Worm (Caenorhabditis elegans): ENCODE results near the gene W05H9.4.

The W05H9.4 gene

DNA sequence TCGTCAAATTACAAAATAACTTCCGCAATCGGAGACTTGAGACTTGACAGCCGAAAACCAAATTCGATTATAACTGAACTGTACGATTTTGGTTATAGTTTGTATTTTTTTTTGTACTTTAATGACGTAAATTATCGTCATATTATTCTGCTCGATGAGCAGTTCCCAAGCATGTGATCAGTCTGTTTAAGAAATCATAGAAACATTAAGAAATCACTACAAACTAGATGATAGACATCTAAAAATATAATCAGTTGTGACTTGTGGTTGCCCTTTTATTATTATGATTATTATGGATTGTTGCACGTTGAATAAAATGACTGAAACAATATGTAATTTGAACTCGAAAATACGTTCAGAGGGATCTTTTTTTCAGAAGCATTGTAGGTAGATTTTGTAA is 10.8 kb downstream of the W05H9.4 start:
- TF ChIP-seq fos-1 (tag; optimal IDR thresholded peaks at IDR 0.05) (peak; percentile 55), sma-9 (GFP tag; optimal IDR thresholded peaks at IDR 0.05) (peak; percentile 62), sma-9 (tag; optimal IDR thresholded peaks at IDR 0.05) (no peak), dmd-4 (tag; optimal IDR thresholded peaks at IDR 0.05) (no peak)

DNA sequence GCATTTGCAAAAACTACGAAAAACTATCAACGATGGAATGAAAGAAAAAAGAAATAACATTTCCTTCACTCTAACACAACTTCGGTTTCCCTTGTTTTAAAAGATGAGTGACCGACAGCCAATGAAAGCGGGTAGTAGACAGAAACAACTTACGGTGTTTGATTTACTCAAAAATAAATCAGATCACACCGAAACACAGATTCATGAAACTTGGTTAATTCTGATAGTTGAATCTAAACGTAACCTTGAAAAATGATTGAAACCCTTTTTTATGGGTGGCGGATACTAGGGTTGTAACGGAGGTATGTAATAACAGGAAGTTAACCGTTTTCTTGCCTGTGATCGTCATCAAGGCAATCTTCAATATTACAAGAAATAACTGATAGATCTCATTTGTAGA is 11.9 kb downstream of the W05H9.4 start:
- TF ChIP-seq nhr-129 (tag; optimal IDR thresholded peaks at IDR 0.05) (no peak), mab-5 (tag; optimal IDR thresholded peaks at IDR 0.05) (no peak), ZK546.5 (tag; optimal IDR thresholded peaks at IDR 0.05) (no peak), unc-39 (tag; optimal IDR thresholded peaks at IDR 0.05) (no peak), ztf-1 (GFP tag; conservative IDR thresholded peaks at IDR 0.05) (no peak), elt-3 (tag; optimal IDR thresholded peaks at IDR 0.05) (no peak), ama-1 (optimal IDR thresholded peaks at IDR 0.05) (no peak), nhr-12 (tag; optimal IDR thresholded peaks at IDR 0.05) (no peak), ceh-82 (tag; optimal IDR thresholded peaks at IDR 0.05) (no peak), lin-13 (GFP tag; optimal IDR thresholded peaks at IDR 0.05) (no peak), crh-2 (tag; optimal IDR thresholded peaks at IDR 0.05) (peak; percentile 13), alr-1 (tag; optimal IDR thresholded peaks at IDR 0.05) (no peak), sma-9 (GFP tag; optimal IDR thresholded peaks at IDR 0.05) (no peak), sma-9 (tag; optimal IDR thresholded peaks at IDR 0.05) (no peak), nhr-77 (tag; optimal IDR thresholded peaks at IDR 0.05) (no peak), gmeb-1 (tag; optimal IDR thresholded peaks at IDR 0.05) (no peak), nhr-25 (tag; optimal IDR thresholded peaks at IDR 0.05) (peak; percentile 35), sma-3 (GFP tag; optimal IDR thresholded peaks at IDR 0.05) (peak; percentile 14), nhr-23 (tag; optimal IDR thresholded peaks at IDR 0.05) (no peak), F13H6.1 (tag; optimal IDR thresholded peaks at IDR 0.05) (no peak), R02D3.7 (tag; optimal IDR thresholded peaks at IDR 0.05) (no peak), fos-1 (tag; optimal IDR thresholded peaks at IDR 0.05) (no peak), snpc-4 (tag; optimal IDR thresholded peaks at IDR 0.05) (no peak)

DNA sequence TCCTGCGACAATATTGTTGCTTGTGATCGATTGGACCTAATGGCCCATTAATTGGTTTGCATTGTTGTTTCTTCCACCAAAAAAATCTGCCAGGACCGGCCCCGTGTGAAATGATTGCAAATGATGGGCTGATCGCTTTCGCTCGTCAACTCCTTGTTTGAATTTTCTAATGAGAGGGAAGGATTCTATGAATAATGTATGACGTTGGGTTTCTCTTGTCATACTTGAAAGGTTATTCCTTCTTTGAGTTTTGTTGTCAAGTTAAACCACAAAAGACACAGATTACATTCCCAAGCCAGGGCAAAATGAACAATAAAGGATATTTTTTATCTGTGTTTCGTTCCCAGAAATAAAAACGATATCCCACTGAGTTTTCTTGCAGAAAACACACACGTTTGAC is 13.3 kb downstream of the W05H9.4 start:
- TF ChIP-seq nhr-6 (tag; optimal IDR thresholded peaks at IDR 0.05) (no peak), skn-1 (tag; optimal IDR thresholded peaks at IDR 0.05) (no peak), ceh-16 (tag; optimal IDR thresholded peaks at IDR 0.05) (no peak), elt-1 (tag; optimal IDR thresholded peaks at IDR 0.05) (no peak), mdl-1 (tag; optimal IDR thresholded peaks at IDR 0.05) (no peak), gmeb-1 (tag; optimal IDR thresholded peaks at IDR 0.05) (no peak), nhr-21 (tag; optimal IDR thresholded peaks at IDR 0.05) (no peak), zag-1 (tag; optimal IDR thresholded peaks at IDR 0.05) (no peak), crh-2 (tag; optimal IDR thresholded peaks at IDR 0.05) (no peak), sma-9 (GFP tag; optimal IDR thresholded peaks at IDR 0.05) (no peak), sma-9 (tag; optimal IDR thresholded peaks at IDR 0.05) (no peak), lsy-2 (tag; optimal IDR thresholded peaks at IDR 0.05) (no peak)

DNA sequence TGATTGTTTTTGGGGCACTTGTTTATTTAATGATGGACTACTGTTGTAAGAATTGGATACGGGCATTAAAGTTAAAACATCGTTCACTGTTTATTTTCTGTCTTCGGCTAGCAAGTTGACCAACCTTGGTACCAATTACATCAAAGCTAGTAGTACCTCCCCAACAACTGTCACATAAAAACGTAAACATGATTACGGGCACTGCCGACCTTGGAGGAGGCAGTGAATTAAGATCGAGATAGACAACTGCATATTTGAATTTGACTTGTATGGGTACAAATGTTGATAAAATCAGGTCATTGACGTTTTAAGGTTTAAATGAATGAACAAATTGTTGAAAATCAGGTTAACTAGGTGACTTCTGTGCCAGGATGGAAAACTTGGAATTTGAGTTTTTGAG is 13.8 kb downstream of the W05H9.4 start:
- TF ChIP-seq dmd-4 (tag; optimal IDR thresholded peaks at IDR 0.05) (no peak), nhr-25 (tag; optimal IDR thresholded peaks at IDR 0.05) (peak; percentile 70), ama-1 (optimal IDR thresholded peaks at IDR 0.05) (no peak), nhr-77 (tag; optimal IDR thresholded peaks at IDR 0.05) (no peak), lin-11 (tag; optimal IDR thresholded peaks at IDR 0.05) (no peak), egl-27 (tag; optimal IDR thresholded peaks at IDR 0.05) (no peak), unc-62 (GFP tag; optimal IDR thresholded peaks at IDR 0.05) (no peak), C34F6.9 (tag; optimal IDR thresholded peaks at IDR 0.05) (no peak), zag-1 (tag; optimal IDR thresholded peaks at IDR 0.05) (no peak), nhr-23 (tag; optimal IDR thresholded peaks at IDR 0.05) (no peak), crh-2 (tag; optimal IDR thresholded peaks at IDR 0.05) (peak; percentile 31), ceh-82 (tag; optimal IDR thresholded peaks at IDR 0.05) (no peak), ceh-16 (tag; optimal IDR thresholded peaks at IDR 0.05) (peak; percentile 83), nhr-12 (tag; optimal IDR thresholded peaks at IDR 0.05) (no peak), mdl-1 (tag; optimal IDR thresholded peaks at IDR 0.05) (no peak), unc-39 (tag; optimal IDR thresholded peaks at IDR 0.05) (no peak), nhr-10 (tag; optimal IDR thresholded peaks at IDR 0.05) (no peak), nhr-6 (tag; optimal IDR thresholded peaks at IDR 0.05) (no peak), ztf-1 (GFP tag; conservative IDR thresholded peaks at IDR 0.05) (no peak), sma-3 (GFP tag; optimal IDR thresholded peaks at IDR 0.05) (peak; percentile 1), nhr-237 (tag; optimal IDR thresholded peaks at IDR 0.05) (no peak), ZK546.5 (tag; optimal IDR thresholded peaks at IDR 0.05) (no peak), ztf-4 (tag; optimal IDR thresholded peaks at IDR 0.05) (no peak), aly-2 (tag; optimal IDR thresholded peaks at IDR 0.05) (no peak), Y55F3AM.14 (GFP tag; optimal IDR thresholded peaks at IDR 0.05) (no peak), lin-39 (tag; optimal IDR thresholded peaks at IDR 0.05) (no peak), gmeb-1 (tag; optimal IDR thresholded peaks at IDR 0.05) (no peak), elt-1 (tag; optimal IDR thresholded peaks at IDR 0.05) (peak; percentile 24), sem-4 (tag; optimal IDR thresholded peaks at IDR 0.05) (no peak), sma-9 (GFP tag; optimal IDR thresholded peaks at IDR 0.05) (peak; percentile 62), sma-9 (tag; optimal IDR thresholded peaks at IDR 0.05) (no peak), lsy-2 (tag; optimal IDR thresholded peaks at IDR 0.05) (no peak), ztf-11 (tag; optimal IDR thresholded peaks at IDR 0.05) (no peak)

All from whole organism, L2 larva.